Fruit fly (Drosophila melanogaster): Measurements from ENCODE around the gene Vps60.

Vps60 gene

DNA sequence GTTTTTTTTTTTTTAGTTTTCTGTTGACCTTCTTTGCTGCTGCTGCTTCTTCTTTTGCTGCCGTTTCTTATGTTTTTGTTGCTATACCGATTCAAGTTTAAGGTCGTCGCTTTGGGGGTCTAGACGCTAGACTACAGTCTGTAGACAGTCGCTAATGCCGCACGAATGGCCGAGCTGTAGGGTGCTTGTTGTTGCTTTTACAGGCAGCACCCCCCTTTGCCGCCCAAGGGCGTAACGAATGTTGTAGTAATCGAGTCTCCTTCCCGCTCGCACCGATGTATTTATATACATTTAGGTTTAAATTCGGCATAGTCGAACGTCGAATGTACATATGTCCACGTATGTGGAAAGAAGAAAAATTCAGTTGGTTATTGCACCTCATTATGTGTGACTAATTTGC is 16.5 kb downstream of the Vps60 start (continued):
- no peak for TF ChIP-seq pzg (GFP tag; optimal IDR thresholded peaks at IDR 0.05)
- peak; percentile 49 for TF ChIP-seq CG15269 (tag; optimal IDR thresholded peaks at IDR 0.05)

DNA sequence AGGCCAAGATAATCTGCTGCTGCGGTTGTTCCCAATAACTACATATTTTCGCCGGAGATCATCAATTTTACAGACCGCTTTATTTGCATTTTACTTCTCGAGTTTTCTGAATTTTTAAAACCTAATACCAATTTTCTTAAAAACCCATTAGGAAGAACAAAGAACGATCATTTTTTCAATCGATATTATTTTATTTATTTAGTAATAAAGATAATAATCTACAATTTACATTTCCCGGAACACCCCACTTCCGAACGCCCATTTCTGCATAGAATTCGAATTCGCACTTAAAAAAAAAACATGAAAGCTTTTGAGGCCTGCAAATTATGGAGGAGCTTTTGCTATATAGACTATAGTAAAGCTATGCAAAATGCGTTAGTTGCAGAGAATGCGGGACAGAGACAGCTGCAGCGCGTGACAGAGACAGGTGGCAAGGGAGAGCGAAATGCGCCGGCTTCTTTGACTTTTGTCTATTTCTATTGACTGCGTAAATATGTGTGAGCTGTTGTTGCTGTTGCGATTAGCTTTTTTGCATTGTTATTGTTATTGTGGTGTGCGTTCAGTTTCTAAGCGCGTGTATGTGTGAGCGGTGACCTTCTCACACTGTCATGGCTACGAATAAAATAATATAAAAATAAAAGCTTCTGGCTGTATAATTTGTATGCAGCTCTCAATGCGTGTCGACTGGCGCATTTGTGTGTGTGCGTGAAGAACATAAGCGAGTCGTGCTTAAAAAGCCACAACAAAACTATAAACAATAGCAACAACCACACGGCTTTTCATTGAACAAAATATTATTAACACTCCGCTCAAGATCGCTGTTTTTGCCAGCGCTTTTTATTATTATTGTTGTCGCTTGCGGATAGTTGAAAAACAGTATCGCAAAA is 17.7 kb downstream of the Vps60 start:
- peak; percentile 19 for TF ChIP-seq gem (tag; optimal IDR thresholded peaks at IDR 0.05)
- peak; percentile 5 for TF ChIP-seq Sox102F (GFP tag; optimal IDR thresholded peaks at IDR 0.05)
- no peak for TF ChIP-seq CG15073 (GFP tag; optimal IDR thresholded peaks at IDR 0.05)
- peak in 1 of 2 experiments; percentile 9 for TF ChIP-seq Hr78 (GFP tag; optimal IDR thresholded peaks at IDR 0.05)
- TF ChIP-seq CG11695 (GFP tag; IDR thresholded peaks at IDR 0.05) = no peak
- TF ChIP-seq Drgx (GFP tag; IDR thresholded peaks at IDR 0.05) = peak; percentile 75
- no peak for TF ChIP-seq CG7745 (tag; optimal IDR thresholded peaks at IDR 0.05)
- 0 out of 2 replicates have a peak, but pooled peaks have one; percentile 18 for TF ChIP-seq vvl (GFP tag; IDR thresholded peaks at IDR 0.05)
- TF ChIP-seq CG2116 (GFP tag; optimal IDR thresholded peaks at IDR 0.05) = no peak
- peak; percentile 56 for TF ChIP-seq cg (GFP tag; optimal IDR thresholded peaks at IDR 0.05)
- TF ChIP-seq z (GFP tag; IDR thresholded peaks at IDR 0.05) = no peak
- TF ChIP-seq unpg (GFP tag; optimal IDR thresholded peaks at IDR 0.05) = no peak
- TF ChIP-seq kay (GFP tag; optimal IDR thresholded peaks at IDR 0.05) = no peak
- no peak for TF ChIP-seq CG6683 (GFP tag; optimal IDR thresholded peaks at IDR 0.05)
- no peak for TF ChIP-seq D19B (GFP tag; optimal IDR thresholded peaks at IDR 0.05)
- no peak for TF ChIP-seq dimm (GFP tag; IDR thresholded peaks at IDR 0.05)
- 0 out of 2 replicates have a peak, but pooled peaks have one; percentile 41 for TF ChIP-seq rib (GFP tag; IDR thresholded peaks at IDR 0.05)
- TF ChIP-seq pb (GFP tag; optimal IDR thresholded peaks at IDR 0.05) = no peak
- TF ChIP-seq tio (GFP tag; optimal IDR thresholded peaks at IDR 0.05) = no peak
- TF ChIP-seq chinmo (GFP tag; IDR thresholded peaks at IDR 0.05; ENCODE audit: partially characterized antibody) = peak; percentile 96
- peak; percentile 15 for TF ChIP-seq CG2120 (GFP tag; optimal IDR thresholded peaks at IDR 0.05)
- TF ChIP-seq abd-A (tag; optimal IDR thresholded peaks at IDR 0.05) = no peak
- TF ChIP-seq CG7839 (tag; optimal IDR thresholded peaks at IDR 0.05) = peak; percentile 29
- TF ChIP-seq Ptx1 (GFP tag; IDR thresholded peaks at IDR 0.05) = no peak
- no peak for TF ChIP-seq cas (GFP tag; IDR thresholded peaks at IDR 0.05)
- peak; percentile 38 for TF ChIP-seq Ets65A (GFP tag)
- TF ChIP-seq Oli (tag; optimal IDR thresholded peaks at IDR 0.05) = no peak
- peak; percentile 49 for TF ChIP-seq CG11504 (tag; optimal IDR thresholded peaks at IDR 0.05)
- TF ChIP-seq CG5180 (GFP tag; optimal IDR thresholded peaks at IDR 0.05) = no peak
- TF ChIP-seq danr (GFP tag; IDR thresholded peaks at IDR 0.05) = no peak
- no peak for TF ChIP-seq insv (GFP tag; optimal IDR thresholded peaks at IDR 0.05)
- TF ChIP-seq CG1832 (GFP tag; optimal IDR thresholded peaks at IDR 0.05) = no peak
- TF ChIP-seq Kr (GFP tag; optimal IDR thresholded peaks at IDR 0.05) = no peak
- no peak for TF ChIP-seq toy (GFP tag; IDR thresholded peaks at IDR 0.05)
- TF ChIP-seq CoRest (tag; optimal IDR thresholded peaks at IDR 0.05) = peak; percentile 0
- no peak for TF ChIP-seq Xbp1 (GFP tag; optimal IDR thresholded peaks at IDR 0.05)
- no peak for TF ChIP-seq CG11560 (tag; IDR thresholded peaks at IDR 0.05)
- no peak for TF ChIP-seq CG9727 (GFP tag; optimal IDR thresholded peaks at IDR 0.05)
- no peak for TF ChIP-seq sisA (GFP tag; IDR thresholded peaks at IDR 0.05)
- no peak for TF ChIP-seq Stat92E (GFP tag; optimal IDR thresholded peaks at IDR 0.05)
- no peak for TF ChIP-seq CHES-1-like (GFP tag; optimal IDR thresholded peaks at IDR 0.05)
- no peak for TF ChIP-seq CG4730 (GFP tag; IDR thresholded peaks at IDR 0.05)
- peak; percentile 2 for TF ChIP-seq Blimp-1 (GFP tag; optimal IDR thresholded peaks at IDR 0.05)
- no peak for TF ChIP-seq CG14965 (GFP tag; optimal IDR thresholded peaks at IDR 0.05; ENCODE audit: borderline replicate concordance)

All from whole organism, embryonic.